Worm (Caenorhabditis elegans) whole organism, late embryonic: ENCODE measurements around the gene dnpp-1.

Source experiments
- C08G9.2 ChIP-seq: sonication (generic microtip); optimal IDR thresholded peaks from 2 replicates; lab custom pipeline; 2016; ENCODE audit warnings: mild to moderate bottlenecking, missing genetic modification characterization, moderate library complexity, missing compliant biosample characterization
- C38D4.7 ChIP-seq: fragments of 200-800 bp; sonication (Bioruptor generic); optimal IDR thresholded peaks from 2 replicates; lab custom pipeline; 2018; ENCODE audit warnings: mild to moderate bottlenecking, missing genetic modification characterization, moderate library complexity, missing compliant biosample characterization
- Y22D7AL.16 ChIP-seq: sonication (generic microtip); optimal IDR thresholded peaks from 2 replicates; lab custom pipeline; 2016; ENCODE audit warnings: missing genetic modification characterization, missing compliant biosample characterization
- ahr-1 ChIP-seq: sonication (generic microtip); optimal IDR thresholded peaks from 2 replicates; lab custom pipeline; 2016; ENCODE audit warnings: missing genetic modification characterization, missing compliant biosample characterization
- ama-1 ChIP-seq: fragments of 150-350 bp; optimal IDR thresholded peaks from 2 replicates; lab custom pipeline; 2014
- ceh-18 ChIP-seq: sonication (generic microtip); optimal IDR thresholded peaks from 2 replicates; lab custom pipeline; 2016; ENCODE audit warnings: missing genetic modification characterization, missing compliant biosample characterization
- ceh-2 ChIP-seq: sonication (generic microtip); optimal IDR thresholded peaks from 2 replicates; lab custom pipeline; 2016; ENCODE audit warnings: missing genotype, missing genetic modification characterization, missing compliant biosample characterization
- ceh-22 ChIP-seq: sonication (generic microtip); optimal IDR thresholded peaks from 2 replicates; lab custom pipeline; 2017; ENCODE audit warnings: missing biosample characterization, missing genetic modification characterization
- ceh-31 ChIP-seq: sonication (generic microtip); optimal IDR thresholded peaks from 2 replicates; lab custom pipeline; 2016; ENCODE audit warnings: missing genetic modification characterization, missing compliant biosample characterization
- ceh-45 ChIP-seq: fragments of 200-800 bp; sonication (Bioruptor generic); IDR thresholded peaks from 2 replicates; pipeline ENCODE4 v1.3.6; 2022; ENCODE audit warnings: missing genetic modification reagents, missing genetic modification characterization, missing compliant biosample characterization
- ceh-48 ChIP-seq: sonication (generic microtip); optimal IDR thresholded peaks from 2 replicates; lab custom pipeline; 2016; ENCODE audit warnings: missing genetic modification characterization, inconsistent platforms, missing compliant biosample characterization
- ceh-9 ChIP-seq: sonication (generic microtip); optimal IDR thresholded peaks from 2 replicates; lab custom pipeline; 2016; ENCODE audit warnings: mild to moderate bottlenecking, missing genetic modification characterization, inconsistent platforms, missing compliant biosample characterization
- che-1 ChIP-seq: sonication (generic microtip); optimal IDR thresholded peaks from 2 replicates; lab custom pipeline; 2016; ENCODE audit warnings: mild to moderate bottlenecking, missing genetic modification characterization, missing compliant biosample characterization
- dmd-4 ChIP-seq: sonication (generic microtip); optimal IDR thresholded peaks from 2 replicates; lab custom pipeline; 2016; ENCODE audit warnings: borderline replicate concordance, missing genetic modification characterization, missing compliant biosample characterization
- dve-1 ChIP-seq: sonication (generic microtip); optimal IDR thresholded peaks from 2 replicates; lab custom pipeline; 2017; ENCODE audit warnings: antibody characterized with exemption, mild to moderate bottlenecking, missing genetic modification characterization, missing compliant biosample characterization
- elt-2 ChIP-seq: sonication (generic microtip); optimal IDR thresholded peaks from 2 replicates; lab custom pipeline; 2016; ENCODE audit warnings: missing genetic modification reagents, missing genetic modification characterization, missing compliant biosample characterization
- elt-4 ChIP-seq: sonication (generic microtip); optimal IDR thresholded peaks from 2 replicates; lab custom pipeline; 2016; ENCODE audit warnings: missing genetic modification characterization, missing compliant biosample characterization
- ets-4 ChIP-seq: sonication (generic microtip); optimal IDR thresholded peaks from 2 replicates; lab custom pipeline; 2016; ENCODE audit warnings: missing genetic modification characterization, missing compliant biosample characterization
- eyg-1 ChIP-seq: sonication (generic microtip); optimal IDR thresholded peaks from 2 replicates; lab custom pipeline; 2016; ENCODE audit warnings: missing genotype, missing genetic modification characterization, missing compliant biosample characterization
- fax-1 ChIP-seq: sonication (generic microtip); optimal IDR thresholded peaks from 2 replicates; lab custom pipeline; 2016; ENCODE audit warnings: missing genotype, missing genetic modification characterization, missing compliant biosample characterization
- hlh-15 ChIP-seq: sonication (generic microtip); optimal IDR thresholded peaks from 2 replicates; lab custom pipeline; 2016; ENCODE audit warnings: missing genetic modification characterization, missing compliant biosample characterization
- hlh-6 ChIP-seq: sonication (generic microtip); optimal IDR thresholded peaks from 2 replicates; lab custom pipeline; 2016; ENCODE audit warnings: missing genotype, missing genetic modification characterization, missing compliant biosample characterization
- hlh-8 ChIP-seq: sonication (generic microtip); optimal IDR thresholded peaks from 2 replicates; lab custom pipeline; 2016; ENCODE audit warnings: missing genotype, missing genetic modification characterization, missing compliant biosample characterization
- lim-6 ChIP-seq: sonication (generic microtip); optimal IDR thresholded peaks from 2 replicates; lab custom pipeline; 2016; ENCODE audit warnings: missing genetic modification characterization, missing compliant biosample characterization
- nfya-1 ChIP-seq: sonication (generic microtip); optimal IDR thresholded peaks from 2 replicates; lab custom pipeline; 2017; ENCODE audit warnings: missing genetic modification characterization, mild to moderate bottlenecking, missing compliant biosample characterization, antibody characterized with exemption, moderate library complexity
- nhr-232 ChIP-seq: sonication (generic microtip); optimal IDR thresholded peaks from 2 replicates; lab custom pipeline; 2016; ENCODE audit warnings: missing genetic modification characterization, missing compliant biosample characterization
- odd-2 ChIP-seq: sonication (generic microtip); optimal IDR thresholded peaks from 2 replicates; lab custom pipeline; 2017; ENCODE audit warnings: antibody characterized with exemption, mild to moderate bottlenecking, missing genetic modification characterization, missing compliant biosample characterization
- pat-9 ChIP-seq: fragments of 200-800 bp; sonication (Bioruptor generic); optimal IDR thresholded peaks from 2 replicates; lab custom pipeline; 2018; ENCODE audit warnings: mild to moderate bottlenecking, missing genetic modification characterization, moderate library complexity, missing compliant biosample characterization
- pha-2 ChIP-seq: sonication (generic microtip); optimal IDR thresholded peaks from 2 replicates; lab custom pipeline; 2017; ENCODE audit warnings: mild to moderate bottlenecking, missing genetic modification characterization, missing compliant biosample characterization
- pha-4 ChIP-seq: fragments of 150-350 bp; optimal IDR thresholded peaks from 2 replicates; lab custom pipeline; 2018; ENCODE audit warnings: missing biosample characterization, missing genetic modification reagents, missing genetic modification characterization
- pqm-1 ChIP-seq: sonication (generic microtip); optimal IDR thresholded peaks from 2 replicates; lab custom pipeline; 2016; ENCODE audit warnings: missing genetic modification characterization, missing compliant biosample characterization
- ref-2 ChIP-seq: sonication (generic microtip); optimal IDR thresholded peaks from 2 replicates; lab custom pipeline; 2016; ENCODE audit warnings: missing genetic modification characterization, missing compliant biosample characterization
- rnt-1 ChIP-seq: sonication (generic microtip); optimal IDR thresholded peaks from 2 replicates; lab custom pipeline; 2016; ENCODE audit warnings: missing genetic modification characterization, missing compliant biosample characterization
- sdc-2 ChIP-seq: sonication (generic microtip); optimal IDR thresholded peaks from 2 replicates; lab custom pipeline; 2016; ENCODE audit warnings: missing genotype, missing genetic modification characterization, missing compliant biosample characterization
- sox-2 ChIP-seq: fragments of 200-800 bp; sonication (Bioruptor generic); IDR thresholded peaks from 2 replicates; pipeline ENCODE4 v1.3.6; 2022; ENCODE audit warnings: missing genetic modification reagents, missing genetic modification characterization, missing compliant biosample characterization
- sox-4 ChIP-seq: sonication (generic microtip); optimal IDR thresholded peaks from 2 replicates; lab custom pipeline; 2017; ENCODE audit warnings: mild to moderate bottlenecking, missing genetic modification characterization, inconsistent platforms, missing compliant biosample characterization
- syd-9 ChIP-seq: sonication (generic microtip); optimal IDR thresholded peaks from 2 replicates; lab custom pipeline; 2016; ENCODE audit warnings: mild to moderate bottlenecking, missing genetic modification characterization, moderate library complexity, missing compliant biosample characterization
- tbx-2 ChIP-seq: sonication (generic microtip); optimal IDR thresholded peaks from 2 replicates; lab custom pipeline; 2016; ENCODE audit warnings: missing genetic modification characterization, missing compliant biosample characterization
- unc-3 ChIP-seq, 2 experiments: fragments of 200-800 bp in 1 of 2; sonication (Bioruptor generic) in 1 of 2; sonication (generic microtip) in 1 of 2; conservative IDR thresholded peaks in 1 of 2; optimal IDR thresholded peaks in 1 of 2; 2 replicates each; pipeline versions ENCODE4 v1.3.6 to Lab custom; 2016 to 2022; ENCODE audit warnings: missing compliant biosample characterization in 2 of 2, missing genetic modification characterization in 2 of 2, missing genetic modification reagents in 1 of 2
- unc-42 ChIP-seq: sonication (generic microtip); optimal IDR thresholded peaks from 2 replicates; lab custom pipeline; 2016; ENCODE audit warnings: missing genotype, missing genetic modification characterization, missing compliant biosample characterization
- unc-55 ChIP-seq: sonication (generic microtip); optimal IDR thresholded peaks from 2 replicates; lab custom pipeline; 2017; ENCODE audit warnings: missing biosample characterization, missing genetic modification reagents, missing genetic modification characterization
- zip-5 ChIP-seq: sonication (generic microtip); optimal IDR thresholded peaks from 2 replicates; lab custom pipeline; 2016; ENCODE audit warnings: missing genetic modification characterization, missing compliant biosample characterization
- ztf-16 ChIP-seq: sonication (generic microtip); optimal IDR thresholded peaks from 2 replicates; lab custom pipeline; 2017; ENCODE audit warnings: missing genetic modification characterization, missing compliant biosample characterization

dnpp-1 gene

DNA sequence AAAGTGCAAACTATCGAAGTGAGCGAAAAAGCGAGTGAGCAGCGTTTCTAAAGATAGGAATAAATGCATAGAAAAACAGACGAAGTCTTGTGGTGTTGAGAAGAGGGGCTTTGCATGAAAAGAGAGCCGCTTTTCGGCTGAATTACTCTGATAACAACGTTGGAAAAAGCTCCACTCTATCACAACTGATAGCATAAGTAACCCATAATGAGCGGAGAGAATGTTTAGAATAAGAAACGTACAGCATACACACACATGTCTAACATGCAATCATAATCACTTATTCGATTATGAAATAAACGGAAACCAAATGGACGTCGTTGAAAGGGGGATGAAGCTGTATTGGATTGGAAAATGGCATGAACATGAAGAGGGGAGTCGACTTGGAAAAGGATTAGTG is 23.3 kb downstream of the dnpp-1 start:
- TF ChIP-seq sdc-2: peak; percentile 0
- no peak for TF ChIP-seq unc-3 (GFP tag; conservative IDR thresholded peaks at IDR 0.05; lab: Robert Waterston, UW)
- no peak for TF ChIP-seq unc-3 (tag; optimal IDR thresholded peaks at IDR 0.05; lab: Kevin White, UChicago)

DNA sequence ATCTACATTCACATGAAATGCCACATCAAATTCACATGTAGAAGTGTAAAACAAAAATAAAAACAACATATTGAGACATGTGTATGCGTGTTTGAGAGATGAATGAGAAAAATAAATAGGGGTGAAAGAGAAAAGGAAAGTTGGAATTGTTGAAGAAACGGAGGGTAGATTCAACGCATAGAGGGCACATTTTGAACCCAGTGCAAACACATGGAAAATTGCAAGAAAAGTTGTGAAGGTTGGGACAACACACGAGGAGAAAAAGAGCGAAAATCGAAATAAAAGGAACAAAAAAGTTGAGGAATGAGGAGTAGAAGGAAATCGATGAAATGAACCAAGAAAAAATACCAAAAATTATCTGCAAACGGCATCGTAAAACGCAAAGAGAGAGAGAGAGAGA is 24.0 kb downstream of the dnpp-1 start:
- TF ChIP-seq ceh-48 (tag; lab: Kevin White, UChicago) (no peak), hlh-6 (tag; lab: Kevin White, UChicago) (no peak), nhr-232 (tag; lab: Kevin White, UChicago) (no peak), sdc-2 (no peak), sox-2 (GFP tag; lab: Robert Waterston, UW) (no peak), sox-4 (no peak), ets-4 (tag; lab: Kevin White, UChicago) (no peak), dve-1 (tag; lab: Kevin White, UChicago) (no peak), ceh-9 (tag; lab: Kevin White, UChicago) (no peak), pha-4 (no peak), eyg-1 (tag; lab: Kevin White, UChicago) (no peak), ref-2 (no peak), Y22D7AL.16 (no peak), dmd-4 (tag; lab: Kevin White, UChicago) (no peak), rnt-1 (tag; lab: Kevin White, UChicago) (no peak), zip-5 (no peak)

DNA sequence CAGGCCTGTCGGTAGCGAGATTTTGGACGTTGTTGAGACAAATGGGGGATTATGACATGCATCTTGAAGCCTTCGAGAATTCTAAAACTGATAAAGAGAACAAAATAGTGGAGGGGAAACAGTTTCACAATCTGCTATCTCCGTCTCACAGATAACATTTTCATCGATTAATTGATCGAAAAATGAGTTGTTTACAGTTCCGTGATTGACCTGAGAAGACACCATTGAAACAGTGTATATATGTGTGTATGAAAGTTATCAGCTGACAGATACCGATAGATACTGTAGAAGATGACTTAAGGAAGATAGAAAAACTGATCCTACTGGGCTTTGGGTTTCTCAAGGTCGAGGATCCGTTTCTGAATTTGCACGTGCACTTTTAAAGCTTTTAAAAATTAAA is 24.5 kb downstream of the dnpp-1 start:
- TF ChIP-seq elt-2 (tag; lab: Kevin White, UChicago) (peak; percentile 23), ceh-48 (tag; lab: Kevin White, UChicago) (no peak)

DNA sequence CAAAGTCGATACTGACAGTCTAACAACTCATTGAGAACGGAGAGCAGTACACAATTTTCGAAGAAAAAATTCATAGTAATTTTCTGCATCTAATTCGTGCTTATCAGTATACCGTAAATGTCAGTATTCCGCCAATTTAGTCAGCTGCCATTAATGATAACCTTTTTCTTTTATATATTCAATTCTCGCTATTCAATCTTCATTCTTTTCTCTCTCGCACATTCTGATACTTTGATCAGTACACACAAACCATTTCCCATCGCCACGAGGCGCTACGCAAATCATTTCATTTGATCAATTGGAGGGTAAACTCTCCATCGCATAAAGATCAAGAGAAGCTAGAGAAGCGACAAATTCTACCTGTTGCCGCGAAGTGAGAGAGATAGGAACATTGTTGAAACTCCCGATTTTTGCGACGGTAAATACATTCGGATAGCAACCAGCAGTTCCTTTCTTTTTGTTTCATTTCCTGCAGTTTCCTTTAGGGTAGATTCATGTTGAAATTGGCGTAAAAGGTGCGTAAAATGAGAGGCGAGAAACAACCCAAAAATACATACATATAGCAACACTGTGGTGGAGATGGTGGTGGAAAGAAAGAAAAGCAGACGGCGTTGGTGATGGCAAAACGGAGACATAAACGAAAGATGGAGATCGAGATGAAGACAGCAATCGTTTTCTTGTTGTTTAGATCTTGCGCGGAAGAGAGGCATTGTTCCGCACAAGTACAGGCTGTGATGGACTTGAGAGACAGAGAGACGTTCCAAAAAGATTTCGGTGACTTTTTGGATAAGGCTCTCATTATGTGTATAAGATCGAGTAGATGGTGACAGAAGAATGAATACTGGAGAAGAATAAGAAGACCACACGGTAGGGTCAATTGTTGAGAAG is 25.2 kb downstream of the dnpp-1 start:
- TF ChIP-seq unc-55 (GFP tag; lab: Kevin White, UChicago) (peak; percentile 14), ets-4 (tag; lab: Kevin White, UChicago) (peak; percentile 13), hlh-15 (no peak), fax-1 (tag; lab: Kevin White, UChicago) (no peak), ceh-18 (tag; lab: Kevin White, UChicago) (peak; percentile 39), C08G9.2 (tag; lab: Kevin White, UChicago) (no peak), pha-2 (no peak), sox-4 (no peak), hlh-8 (no peak), unc-42 (tag; lab: Kevin White, UChicago) (no peak), rnt-1 (tag; lab: Kevin White, UChicago) (peak; percentile 9), dmd-4 (tag; lab: Kevin White, UChicago) (no peak), ceh-48 (tag; lab: Kevin White, UChicago) (no peak)
- TF ChIP-seq, all 69 proteins: peak for 4

DNA sequence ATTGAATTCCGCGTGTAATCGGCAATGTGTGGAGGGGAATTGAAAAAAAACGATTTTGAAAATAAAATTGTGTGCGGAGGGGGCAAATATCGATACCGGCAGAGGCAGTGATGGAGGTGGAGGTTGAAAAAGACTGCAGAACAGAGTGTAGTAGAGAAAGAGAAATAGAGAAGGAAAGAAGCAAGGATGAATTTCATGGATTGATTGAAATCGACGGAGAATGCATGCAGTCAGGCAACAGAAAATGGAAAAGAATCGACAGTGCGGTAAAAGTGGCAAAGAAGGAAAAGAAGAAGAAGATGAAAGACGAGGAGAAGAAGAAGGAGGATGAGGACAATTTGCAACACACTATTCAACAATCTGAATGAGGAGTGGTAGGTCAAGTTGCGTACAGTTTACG is 26.8 kb downstream of the dnpp-1 start, which contains the start of gene W04D12.1:
Gene W04D12.1, plus strand, starts transcription at position 111 of the 400 bp plus-strand sequence.
- TF ChIP-seq nhr-232 (tag; lab: Kevin White, UChicago): no peak
- TF ChIP-seq tbx-2 (tag; lab: Kevin White, UChicago): no peak
- TF ChIP-seq syd-9: no peak
- TF ChIP-seq C38D4.7: peak; percentile 18
- no peak for TF ChIP-seq pqm-1
- no peak for TF ChIP-seq ets-4 (tag; lab: Kevin White, UChicago)
- TF ChIP-seq nfya-1 (tag; lab: Kevin White, UChicago): peak; percentile 4
- no peak for TF ChIP-seq che-1 (tag; lab: Kevin White, UChicago)
- no peak for TF ChIP-seq lim-6 (tag; lab: Kevin White, UChicago)
- TF ChIP-seq ceh-2 (tag; lab: Kevin White, UChicago): no peak
- no peak for TF ChIP-seq pha-4
- TF ChIP-seq ahr-1 (tag; lab: Kevin White, UChicago): no peak
- no peak for TF ChIP-seq odd-2 (tag; lab: Kevin White, UChicago)
- TF ChIP-seq elt-4 (tag; lab: Kevin White, UChicago): no peak
- TF ChIP-seq ceh-45 (GFP tag; lab: Robert Waterston, UW): no peak
- no peak for TF ChIP-seq ceh-48 (tag; lab: Kevin White, UChicago)
- no peak for TF ChIP-seq ama-1
- no peak for TF ChIP-seq pat-9 (tag; lab: Kevin White, UChicago)
- no peak for TF ChIP-seq ceh-22
- TF ChIP-seq ztf-16 (tag; lab: Kevin White, UChicago): no peak
- TF ChIP-seq ceh-31 (tag; lab: Kevin White, UChicago): no peak
- TF ChIP-seq unc-42 (tag; lab: Kevin White, UChicago): no peak
- TF ChIP-seq sdc-2: peak; percentile 7
- TF ChIP-seq, all 69 proteins: peak for 3
